Fruit fly (Drosophila melanogaster): Measurements from ENCODE around the gene CG34299.

DNA sequence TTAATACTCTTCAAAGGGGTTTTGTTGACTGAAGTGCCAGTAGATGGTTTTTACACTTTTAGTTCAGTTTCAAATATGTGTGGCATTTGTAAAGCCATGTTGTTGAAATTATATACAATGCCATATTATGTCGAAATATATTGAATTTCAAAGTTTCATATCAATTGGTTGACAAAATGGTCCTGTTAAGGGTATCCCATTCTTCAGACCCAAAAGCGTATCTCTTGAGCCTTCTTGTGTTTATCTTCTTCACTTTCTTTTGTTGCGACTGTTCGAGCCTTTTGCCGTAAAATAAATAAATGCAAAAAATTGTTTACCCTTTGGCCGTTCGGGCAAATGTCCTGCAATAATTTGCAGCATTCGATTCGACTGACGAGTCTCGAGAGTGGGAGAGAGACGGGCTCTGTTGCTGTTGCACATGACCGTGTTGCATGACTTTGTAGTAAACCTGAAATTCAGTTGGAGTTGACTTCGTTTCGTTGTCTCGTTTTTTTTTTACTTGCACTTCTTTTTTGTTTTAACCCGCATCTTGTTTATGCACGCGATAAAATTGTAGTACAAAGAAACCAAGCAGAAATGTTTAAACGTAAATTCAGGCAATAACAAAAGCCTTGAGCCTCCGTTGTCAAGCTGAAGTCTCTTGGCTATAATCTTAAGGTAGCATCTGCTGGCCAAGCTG is 39.8 kb downstream of the CG34299 start:
- TF ChIP-seq Clk (GFP tag; optimal IDR thresholded peaks at IDR 0.05), result no peak
- no peak for TF ChIP-seq CG7045 (GFP tag; optimal IDR thresholded peaks at IDR 0.05)
- TF ChIP-seq CG11617 (GFP tag; optimal IDR thresholded peaks at IDR 0.05), result no peak
- TF ChIP-seq CG12768 (GFP tag; optimal IDR thresholded peaks at IDR 0.05), result no peak
- TF ChIP-seq CG5204 (GFP tag; optimal IDR thresholded peaks at IDR 0.05), result no peak
- no peak for TF ChIP-seq cnc (optimal IDR thresholded peaks at IDR 0.05)
- TF ChIP-seq Mnt (GFP tag; optimal IDR thresholded peaks at IDR 0.05), result no peak
- TF ChIP-seq tj (GFP tag; optimal IDR thresholded peaks at IDR 0.05), result no peak
- TF ChIP-seq CG7101 (tag; optimal IDR thresholded peaks at IDR 0.05), result no peak
- no peak for TF ChIP-seq Hr96 (GFP tag; optimal IDR thresholded peaks at IDR 0.05)
- TF ChIP-seq Crg-1 (GFP tag; optimal IDR thresholded peaks at IDR 0.05), result no peak
- TF ChIP-seq kay (GFP tag; ENCODE audit: borderline replicate concordance), result no peak
